Fruit fly (Drosophila melanogaster): ENCODE results near the gene Nup133.

dm6 chr3R:22720808-22721306 lies 30.4 kb downstream of the Nup133 start, which contains the start of gene wge:
- TF ChIP-seq pdm3 (GFP tag; optimal IDR thresholded peaks at IDR 0.05) (no peak), CG1621 (tag; optimal IDR thresholded peaks at IDR 0.05) (peak; percentile 78), Eip78C (GFP tag) (peak; percentile 20), CG11902 (GFP tag; optimal IDR thresholded peaks at IDR 0.05) (no peak), CG10669 (GFP tag; optimal IDR thresholded peaks at IDR 0.05) (peak; percentile 74), cyc (GFP tag; optimal IDR thresholded peaks at IDR 0.05) (no peak)

Measured in whole organism, prepupa.